Fruit fly (Drosophila melanogaster) whole organism, embryonic: ENCODE data around the gene CG7907.

ENCODE experiments used
- Antp ChIP-seq: fragments of 200-800 bp; sonication (Bioruptor generic); optimal IDR thresholded peaks from 3 replicates; lab custom pipeline; 2016; ENCODE audit warnings: missing biosample characterization, missing genetic modification characterization
- CG10274 ChIP-seq: fragments of 200-800 bp; sonication (Bioruptor generic); optimal IDR thresholded peaks from 3 replicates; lab custom pipeline; 2017; ENCODE audit warnings: missing biosample characterization, mild to moderate bottlenecking, missing genetic modification characterization
- CG10979 ChIP-seq: fragments of 200-800 bp; sonication (Bioruptor generic); optimal IDR thresholded peaks from 2 replicates; lab custom pipeline; 2018; ENCODE audit warnings: missing biosample characterization, mild to moderate bottlenecking, missing genetic modification characterization, moderate library complexity
- CG12391 ChIP-seq: fragments of 200-800 bp; sonication (Bioruptor generic); optimal IDR thresholded peaks from 3 replicates; lab custom pipeline; 2018; ENCODE audit warnings: missing biosample characterization, mild to moderate bottlenecking, missing genetic modification characterization, moderate library complexity
- CG13624 ChIP-seq: fragments of 200-800 bp; sonication (Bioruptor generic); optimal IDR thresholded peaks from 2 replicates; lab custom pipeline; 2016; ENCODE audit warnings: missing biosample characterization, missing genetic modification characterization
- CG13775 ChIP-seq: fragments of 200-800 bp; sonication (Bioruptor generic); optimal IDR thresholded peaks from 3 replicates; lab custom pipeline; 2017; ENCODE audit warnings: missing biosample characterization, mild to moderate bottlenecking, missing genetic modification characterization
- CG14710 ChIP-seq: fragments of 200-800 bp; sonication (Bioruptor generic); optimal IDR thresholded peaks from 3 replicates; lab custom pipeline; 2019; ENCODE audit warnings: missing biosample characterization, mild to moderate bottlenecking, missing genetic modification characterization, moderate library complexity
- CG15073 ChIP-seq: fragments of 200-800 bp; sonication (Bioruptor generic); optimal IDR thresholded peaks from 2 replicates; lab custom pipeline; 2016; ENCODE audit warnings: missing biosample characterization, missing genetic modification characterization
- CG15269 ChIP-seq: fragments of 200-800 bp; sonication (Bioruptor generic); optimal IDR thresholded peaks from 2 replicates; lab custom pipeline; 2018; ENCODE audit warnings: missing biosample characterization, mild to moderate bottlenecking, missing genetic modification characterization, moderate library complexity
- CG1529 ChIP-seq: fragments of 200-800 bp; sonication (Bioruptor generic); optimal IDR thresholded peaks from 3 replicates; lab custom pipeline; 2018; ENCODE audit warnings: missing biosample characterization, missing genetic modification characterization
- CG17361 ChIP-seq: fragments of 200-800 bp; sonication (Bioruptor generic); IDR thresholded peaks from 3 replicates; pipeline ENCODE4 v1.3.6; 2022; ENCODE audit warnings: missing biosample characterization, missing genetic modification characterization
- CG17568 ChIP-seq: fragments of 200-800 bp; sonication (Bioruptor generic); optimal IDR thresholded peaks from 2 replicates; lab custom pipeline; 2018; ENCODE audit warnings: missing biosample characterization, mild to moderate bottlenecking, missing genetic modification characterization, moderate library complexity
- CG18764 ChIP-seq: fragments of 200-800 bp; sonication (Bioruptor generic); optimal IDR thresholded peaks from 3 replicates; lab custom pipeline; 2016; ENCODE audit warnings: missing biosample characterization, missing genetic modification characterization
- CG2889 ChIP-seq: fragments of 200-800 bp; sonication (Bioruptor generic); IDR thresholded peaks from 3 replicates; pipeline ENCODE4 v1.3.6; 2022; ENCODE audit warnings: missing biosample characterization, missing genetic modification characterization
- CG3163 ChIP-seq: fragments of 200-800 bp; sonication (Bioruptor generic); optimal IDR thresholded peaks from 3 replicates; lab custom pipeline; 2016; ENCODE audit warnings: missing biosample characterization, missing genetic modification characterization
- CG3281 ChIP-seq: fragments of 200-800 bp; sonication (Bioruptor generic); optimal IDR thresholded peaks from 3 replicates; lab custom pipeline; 2017; ENCODE audit warnings: missing biosample characterization, mild to moderate bottlenecking, missing genetic modification characterization
- CG4282 ChIP-seq: fragments of 200-800 bp; sonication (Bioruptor generic); optimal IDR thresholded peaks from 2 replicates; lab custom pipeline; 2016; ENCODE audit warnings: missing biosample characterization, missing genetic modification characterization
- CG4730 ChIP-seq: fragments of 200-800 bp; sonication (Bioruptor generic); IDR thresholded peaks from 2 replicates; pipeline ENCODE4 v1.3.6; 2022; ENCODE audit warnings: missing biosample characterization, missing genetic modification characterization
- CG5180 ChIP-seq: fragments of 200-800 bp; sonication (Bioruptor generic); optimal IDR thresholded peaks from 3 replicates; lab custom pipeline; 2017; ENCODE audit warnings: missing biosample characterization, missing genetic modification characterization, mild to moderate bottlenecking, moderate library complexity, missing genetic modification reagents
- CG5245 ChIP-seq: fragments of 200-800 bp; sonication (Bioruptor generic); optimal IDR thresholded peaks from 3 replicates; lab custom pipeline; 2016; ENCODE audit warnings: missing biosample characterization, missing genetic modification characterization
- CG6683 ChIP-seq: fragments of 200-800 bp; sonication (Bioruptor generic); optimal IDR thresholded peaks from 2 replicates; lab custom pipeline; 2017; ENCODE audit warnings: missing biosample characterization, mild to moderate bottlenecking, missing genetic modification characterization, missing genetic modification reagents
- CG7556 ChIP-seq: fragments of 200-800 bp; sonication (Bioruptor generic); optimal IDR thresholded peaks from 2 replicates; lab custom pipeline; 2017; ENCODE audit warnings: missing biosample characterization, mild to moderate bottlenecking, missing genetic modification characterization
- CG7839 ChIP-seq: fragments of 200-800 bp; sonication (Bioruptor generic); optimal IDR thresholded peaks from 3 replicates; lab custom pipeline; 2018; ENCODE audit warnings: missing biosample characterization, mild to moderate bottlenecking, missing genetic modification characterization, moderate library complexity
- CG8388 ChIP-seq: fragments of 200-800 bp; sonication (Bioruptor generic); optimal IDR thresholded peaks from 2 replicates; lab custom pipeline; 2019; ENCODE audit warnings: missing biosample characterization, mild to moderate bottlenecking, missing genetic modification characterization, moderate library complexity
- Chrac-16 ChIP-seq: fragments of 200-800 bp; sonication (Bioruptor generic); optimal IDR thresholded peaks from 3 replicates; lab custom pipeline; 2016; ENCODE audit warnings: missing biosample characterization, missing genetic modification characterization
- D19A ChIP-seq: fragments of 200-800 bp; optimal IDR thresholded peaks from 3 replicates; lab custom pipeline; 2019; ENCODE audit warnings: missing biosample characterization, mild to moderate bottlenecking, missing genetic modification characterization, moderate library complexity
- Dbx ChIP-seq: fragments of 200-800 bp; sonication (Bioruptor generic); IDR thresholded peaks from 3 replicates; pipeline ENCODE4 v1.3.6; 2022; ENCODE audit warnings: missing biosample characterization, missing genetic modification characterization
- Hand ChIP-seq: fragments of 200-800 bp; sonication (Bioruptor generic); optimal IDR thresholded peaks from 2 replicates; lab custom pipeline; 2017; ENCODE audit warnings: mild to moderate bottlenecking, missing biosample characterization, missing genetic modification reagents, missing genetic modification characterization
- Hr3 ChIP-seq: fragments of 200-800 bp; sonication (Bioruptor generic); optimal IDR thresholded peaks from 3 replicates; lab custom pipeline; 2016; ENCODE audit warnings: missing biosample characterization, missing genetic modification characterization
- Mrtf ChIP-seq: fragments of 200-800 bp; sonication (Bioruptor generic); IDR thresholded peaks from 3 replicates; pipeline ENCODE4 v1.3.6; 2022; ENCODE audit warnings: missing biosample characterization, missing genetic modification characterization
- Oaz ChIP-seq: fragments of 200-800 bp; sonication (Bioruptor generic); IDR thresholded peaks from 2 replicates; pipeline ENCODE4 v1.3.6; 2022; ENCODE audit warnings: missing biosample characterization, missing genetic modification characterization
- ato ChIP-seq: fragments of 200-800 bp; sonication (Bioruptor generic); IDR thresholded peaks from 2 replicates; pipeline ENCODE4 v1.3.6; 2022; ENCODE audit warnings: missing biosample characterization, missing genetic modification characterization; ENCODE audit not compliant: partially characterized antibody
- cato ChIP-seq: fragments of 200-800 bp; sonication (Bioruptor generic); optimal IDR thresholded peaks from 2 replicates; lab custom pipeline; 2016; ENCODE audit warnings: missing biosample characterization, missing genetic modification characterization, borderline replicate concordance
- chif ChIP-seq, 2 experiments: fragments of 200-800 bp; sonication (Bioruptor generic); optimal IDR thresholded peaks; 3 replicates each; lab custom pipeline; 2016; ENCODE audit warnings: missing biosample characterization in 2 of 2, missing genetic modification characterization in 2 of 2
- cwo ChIP-seq: fragments of 200-800 bp; sonication (Bioruptor generic); optimal IDR thresholded peaks from 3 replicates; lab custom pipeline; 2017; ENCODE audit warnings: missing biosample characterization, missing genetic modification characterization, mild to moderate bottlenecking, moderate library complexity, missing genetic modification reagents
- disco-r ChIP-seq: fragments of 200-800 bp; sonication (Bioruptor generic); optimal IDR thresholded peaks from 2 replicates; lab custom pipeline; 2016; ENCODE audit warnings: missing biosample characterization, missing genetic modification characterization
- dysf ChIP-seq: fragments of 200-800 bp; sonication (Bioruptor generic); IDR thresholded peaks from 3 replicates; pipeline ENCODE4 v1.3.6; 2022; ENCODE audit warnings: missing biosample characterization, missing genetic modification characterization
- ems ChIP-seq: fragments of 200-800 bp; sonication (Bioruptor generic); optimal IDR thresholded peaks from 3 replicates; lab custom pipeline; 2016; ENCODE audit warnings: missing biosample characterization, missing genetic modification characterization
- gem ChIP-seq: fragments of 200-800 bp; sonication (Bioruptor generic); optimal IDR thresholded peaks from 2 replicates; lab custom pipeline; 2019; ENCODE audit warnings: missing biosample characterization, mild to moderate bottlenecking, missing genetic modification characterization, moderate library complexity
- grn ChIP-seq: fragments of 200-800 bp; sonication (Bioruptor generic); optimal IDR thresholded peaks from 3 replicates; lab custom pipeline; 2017; ENCODE audit warnings: missing biosample characterization, missing genetic modification characterization
- ham ChIP-seq: fragments of 200-800 bp; sonication (Bioruptor generic); IDR thresholded peaks from 2 replicates; pipeline ENCODE4 v1.3.6; 2022; ENCODE audit warnings: missing biosample characterization, missing genetic modification characterization
- jing ChIP-seq: fragments of 200-800 bp; sonication (Bioruptor generic); optimal IDR thresholded peaks from 2 replicates; lab custom pipeline; 2018; ENCODE audit warnings: missing biosample characterization, mild to moderate bottlenecking, missing genetic modification characterization
- ken ChIP-seq: fragments of 200-800 bp; sonication (Bioruptor generic); IDR thresholded peaks from 3 replicates; pipeline ENCODE4 v1.3.6; 2022; ENCODE audit warnings: missing biosample characterization, missing genetic modification characterization
- lbe ChIP-seq: fragments of 200-800 bp; sonication (Bioruptor generic); optimal IDR thresholded peaks from 2 replicates; lab custom pipeline; 2016; ENCODE audit warnings: missing biosample characterization, mild to moderate bottlenecking, missing genetic modification characterization
- nau ChIP-seq: fragments of 200-800 bp; sonication (Bioruptor generic); optimal IDR thresholded peaks from 3 replicates; lab custom pipeline; 2017; ENCODE audit warnings: missing biosample characterization, mild to moderate bottlenecking, missing genetic modification characterization, missing genetic modification reagents
- salm ChIP-seq: fragments of 200-800 bp; sonication (Bioruptor generic); optimal IDR thresholded peaks from 2 replicates; lab custom pipeline; 2018; ENCODE audit warnings: missing biosample characterization, mild to moderate bottlenecking, missing genetic modification characterization
- sens-2 ChIP-seq: fragments of 200-800 bp; sonication (Bioruptor generic); IDR thresholded peaks from 2 replicates; pipeline ENCODE4 v1.3.6; 2022; ENCODE audit warnings: missing biosample characterization, missing genetic modification characterization
- shn ChIP-seq: fragments of 200-800 bp; sonication (Bioruptor generic); optimal IDR thresholded peaks from 3 replicates; lab custom pipeline; 2016; ENCODE audit warnings: missing biosample characterization, missing genetic modification characterization
- trem ChIP-seq: fragments of 200-800 bp; optimal IDR thresholded peaks from 3 replicates; lab custom pipeline; 2019; ENCODE audit warnings: missing biosample characterization, mild to moderate bottlenecking, missing genetic modification characterization, moderate library complexity
- tup ChIP-seq: fragments of 200-800 bp; sonication (Bioruptor generic); optimal IDR thresholded peaks from 2 replicates; lab custom pipeline; 2016; ENCODE audit warnings: missing biosample characterization, mild to moderate bottlenecking, missing genetic modification characterization, moderate library complexity
- zfh1 ChIP-seq: fragments of 200-800 bp; sonication (Bioruptor generic); IDR thresholded peaks from 3 replicates; pipeline ENCODE4 v1.3.6; 2022; ENCODE audit warnings: missing biosample characterization, missing genetic modification characterization

The CG7907 gene

DNA sequence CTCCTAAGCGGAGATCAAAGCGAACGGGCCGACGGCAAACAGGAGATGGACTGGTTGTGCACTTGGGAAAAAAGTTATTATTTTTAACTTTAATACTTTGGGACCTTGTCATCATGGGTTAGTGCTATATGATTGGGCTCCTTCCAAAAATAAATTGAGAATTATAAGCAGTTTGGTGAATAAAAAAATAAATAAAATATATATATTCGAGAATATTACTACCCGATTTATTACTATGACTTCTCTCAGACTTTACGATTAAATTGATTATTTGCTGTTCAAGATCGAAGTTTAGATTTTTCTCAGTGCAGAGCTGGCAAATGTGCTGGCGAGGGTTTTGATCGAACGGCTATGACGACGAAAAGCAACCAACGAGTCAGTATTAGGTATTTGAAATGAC is 16.4 kb downstream of the CG7907 start (continued):
- TF ChIP-seq CG7556 (GFP tag; lab: Kevin White, UChicago): peak; percentile 33
- TF ChIP-seq ato (GFP tag; lab: Robert Waterston, UW): no peak
- no peak for TF ChIP-seq Dbx (GFP tag; lab: Robert Waterston, UW)
- peak; percentile 57 for TF ChIP-seq D19A (tag; lab: Kevin White, UChicago)
- TF ChIP-seq CG4282 (GFP tag; lab: Kevin White, UChicago): no peak
- peak; percentile 38 for TF ChIP-seq trem (tag; lab: Kevin White, UChicago)
- TF ChIP-seq CG17568 (GFP tag; lab: Kevin White, UChicago): no peak
- no peak for TF ChIP-seq CG6683 (GFP tag; lab: Kevin White, UChicago)
- TF ChIP-seq tup (GFP tag; lab: Kevin White, UChicago): no peak
- TF ChIP-seq CG5245 (GFP tag; lab: Kevin White, UChicago): no peak
- no peak for TF ChIP-seq sens-2 (GFP tag; lab: Robert Waterston, UW)
- TF ChIP-seq CG12391 (tag; lab: Kevin White, UChicago): peak; percentile 53
- no peak for TF ChIP-seq nau (GFP tag; lab: Kevin White, UChicago)
- peak; percentile 73 for TF ChIP-seq CG17361
- peak; percentile 21 for TF ChIP-seq CG5180 (GFP tag; lab: Kevin White, UChicago)
- no peak for TF ChIP-seq Hr3 (GFP tag; lab: Kevin White, UChicago)
- no peak for TF ChIP-seq Hand (GFP tag; lab: Kevin White, UChicago)
- TF ChIP-seq Chrac-16 (GFP tag; lab: Kevin White, UChicago): no peak
- no peak for TF ChIP-seq ems (GFP tag; lab: Kevin White, UChicago)
- TF ChIP-seq CG15269 (tag; lab: Kevin White, UChicago): peak; percentile 37
- peak; percentile 52 for TF ChIP-seq CG3281 (GFP tag; lab: Kevin White, UChicago)
- TF ChIP-seq CG15073 (GFP tag; lab: Kevin White, UChicago): no peak
- peak; percentile 12 for TF ChIP-seq cwo (GFP tag; lab: Kevin White, UChicago)
- peak; percentile 41 for TF ChIP-seq CG13775 (GFP tag; lab: Kevin White, UChicago)
- TF ChIP-seq ham: no peak
- peak; percentile 60 for TF ChIP-seq CG7839 (tag; lab: Kevin White, UChicago)
- TF ChIP-seq CG8388 (GFP tag; lab: Kevin White, UChicago): peak; percentile 44
- peak; percentile 79 for TF ChIP-seq zfh1 (GFP tag; lab: Robert Waterston, UW)
- no peak for TF ChIP-seq CG1529 (GFP tag; lab: Kevin White, UChicago)
- TF ChIP-seq ken (GFP tag; lab: Robert Waterston, UW): 0 out of 3 replicates have a peak, but pooled peaks have one; percentile 5
- no peak for TF ChIP-seq Oaz (GFP tag; lab: Robert Waterston, UW)
- peak; percentile 7 for TF ChIP-seq CG18764 (GFP tag; lab: Kevin White, UChicago)
- no peak for TF ChIP-seq grn (GFP tag; lab: Kevin White, UChicago)
- no peak for TF ChIP-seq CG10274 (GFP tag; lab: Kevin White, UChicago)
- TF ChIP-seq CG14710 (tag; lab: Kevin White, UChicago): peak; percentile 57
- peak; percentile 54; the same call in 2 of the 3 replicates for TF ChIP-seq dysf (GFP tag; lab: Robert Waterston, UW)
- no peak for TF ChIP-seq Antp (GFP tag; lab: Kevin White, UChicago)
- no peak for TF ChIP-seq CG2889 (GFP tag; lab: Robert Waterston, UW)
- TF ChIP-seq CG10979 (tag; lab: Kevin White, UChicago): peak; percentile 67
- TF ChIP-seq lbe (GFP tag; lab: Kevin White, UChicago): peak; percentile 33
- no peak for TF ChIP-seq shn (GFP tag; lab: Kevin White, UChicago)
- TF ChIP-seq CG3163 (GFP tag; lab: Kevin White, UChicago): no peak
- TF ChIP-seq CG13624 (GFP tag; lab: Kevin White, UChicago): no peak
- no peak for TF ChIP-seq salm
- TF ChIP-seq cato (GFP tag; lab: Kevin White, UChicago): no peak
- TF ChIP-seq chif (GFP tag; optimal IDR thresholded peaks at IDR 0.05; lab: Kevin White, UChicago): no peak
- TF ChIP-seq Mrtf (GFP tag; lab: Robert Waterston, UW): 0 out of 3 replicates have a peak, but pooled peaks have one; percentile 19
- no peak for TF ChIP-seq CG4730 (GFP tag; lab: Robert Waterston, UW)
- peak; percentile 75 for TF ChIP-seq gem
- TF ChIP-seq disco-r (GFP tag; lab: Kevin White, UChicago): no peak
- TF ChIP-seq jing: no peak
